Fruit fly (Drosophila melanogaster): ENCODE data around the gene corto.

- no peak for TF ChIP-seq Pif1A (GFP tag; optimal IDR thresholded peaks at IDR 0.05)
- no peak for TF ChIP-seq EcR (GFP tag; optimal IDR thresholded peaks at IDR 0.05)
- TF ChIP-seq CG12605 (GFP tag; IDR thresholded peaks at IDR 0.05), result no peak
- TF ChIP-seq rn (GFP tag; IDR thresholded peaks at IDR 0.05), result no peak
- no peak for TF ChIP-seq CG14655 (GFP tag; optimal IDR thresholded peaks at IDR 0.05)
- TF ChIP-seq gl (tag; optimal IDR thresholded peaks at IDR 0.05), result no peak
- TF ChIP-seq fd96Ca (GFP tag; IDR thresholded peaks at IDR 0.05), result no peak
- no peak for TF ChIP-seq CG9948 (tag; optimal IDR thresholded peaks at IDR 0.05)
- TF ChIP-seq CG32121 (GFP tag; IDR thresholded peaks at IDR 0.05), result no peak
- TF ChIP-seq CG8301 (tag; optimal IDR thresholded peaks at IDR 0.05), result no peak
- no peak for TF ChIP-seq CG15710 (tag; optimal IDR thresholded peaks at IDR 0.05)
- TF ChIP-seq D1 (tag; optimal IDR thresholded peaks at IDR 0.05), result no peak
Observed at dm6 chr3R:5115448-5115847, 28.6 kb upstream of the corto start.
